Worm (Caenorhabditis elegans): ENCODE results near the gene tbc-2.
A peak's percentile ranks its signal among the peaks of the same experiment; 100 is the strongest.

tbc-2 gene

DNA sequence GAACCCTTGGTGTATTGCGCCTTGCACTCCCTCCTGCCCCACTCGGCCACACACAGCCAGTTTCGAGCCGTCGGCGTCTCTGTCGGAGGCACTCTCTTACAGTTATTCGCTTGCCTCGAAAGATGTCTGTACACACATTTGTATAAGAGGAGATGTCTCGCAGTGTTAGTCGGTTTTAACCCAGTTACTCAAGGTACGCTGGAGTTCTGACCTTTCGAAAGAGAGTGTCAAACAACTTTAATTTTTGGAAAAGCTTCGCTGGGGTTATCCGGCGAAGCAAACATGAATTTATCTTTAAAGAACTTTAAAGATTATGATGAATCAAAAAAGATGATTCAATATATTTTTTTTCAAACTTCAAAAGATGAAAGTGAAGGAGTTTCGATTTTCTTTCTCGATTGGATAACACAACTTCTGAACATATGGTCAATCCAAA is 17.5 kb upstream of the tbc-2 start (continued):
- TF ChIP-seq nhr-25 (tag; optimal IDR thresholded peaks at IDR 0.05) (peak; percentile 99), unc-39 (tag; optimal IDR thresholded peaks at IDR 0.05) (peak; percentile 73), ceh-9 (tag; optimal IDR thresholded peaks at IDR 0.05) (peak; percentile 37)

ce11 chrII:5841866-5842265 is 14.6 kb upstream of the tbc-2 start, which contains the start of gene nep-25:
nep-25 (plus strand) TSS chrII:5842240.
- TF ChIP-seq skn-1 (tag; optimal IDR thresholded peaks at IDR 0.05) (no peak), ceh-16 (tag; optimal IDR thresholded peaks at IDR 0.05) (no peak), lin-15B (tag; optimal IDR thresholded peaks at IDR 0.05) (no peak), fkh-10 (GFP tag; optimal IDR thresholded peaks at IDR 0.05) (no peak), unc-62 (GFP tag; optimal IDR thresholded peaks at IDR 0.05) (no peak), nhr-25 (tag; optimal IDR thresholded peaks at IDR 0.05) (no peak), nhr-12 (tag; optimal IDR thresholded peaks at IDR 0.05) (no peak)

ce11 chrII:5841053-5841547 is 13.9 kb upstream of the tbc-2 start, which contains the start of gene lec-5:
lec-5 (minus strand) TSS chrII:5841103.
- no peak for TF ChIP-seq nhr-25 (tag; optimal IDR thresholded peaks at IDR 0.05)
- peak; percentile 9 for TF ChIP-seq lin-39 (tag; optimal IDR thresholded peaks at IDR 0.05)

ce11 chrII:5839227-5839626 is 12.0 kb upstream of the tbc-2 start, which contains the start of gene ZK1248.19:
ZK1248.19 (minus strand) TSS chrII:5839414.
- TF ChIP-seq fos-1 (tag; optimal IDR thresholded peaks at IDR 0.05) = no peak
- peak; percentile 0 for TF ChIP-seq snpc-4 (tag; optimal IDR thresholded peaks at IDR 0.05)
- TF ChIP-seq nhr-76 (tag; optimal IDR thresholded peaks at IDR 0.05) = no peak
- no peak for TF ChIP-seq ceh-28 (tag; optimal IDR thresholded peaks at IDR 0.05)
- peak; percentile 28 for TF ChIP-seq nfya-1 (tag; optimal IDR thresholded peaks at IDR 0.05; ENCODE audit: insufficient read depth)
- TF ChIP-seq pha-4 (tag; optimal IDR thresholded peaks at IDR 0.05) = peak; percentile 25
- peak; percentile 6 for TF ChIP-seq ama-1 (optimal IDR thresholded peaks at IDR 0.05)
- TF ChIP-seq lin-15B (tag; optimal IDR thresholded peaks at IDR 0.05) = peak; percentile 4
- no peak for TF ChIP-seq nhr-12 (tag; optimal IDR thresholded peaks at IDR 0.05)
- TF ChIP-seq nhr-77 (tag; optimal IDR thresholded peaks at IDR 0.05) = no peak
- no peak for TF ChIP-seq nhr-11 (tag; optimal IDR thresholded peaks at IDR 0.05)
- peak; percentile 88 for TF ChIP-seq R02D3.7 (tag; optimal IDR thresholded peaks at IDR 0.05)
- no peak for TF ChIP-seq nhr-23 (tag; optimal IDR thresholded peaks at IDR 0.05)
- TF ChIP-seq nhr-67 (tag; optimal IDR thresholded peaks at IDR 0.05) = no peak
- TF ChIP-seq lsy-12 (tag; optimal IDR thresholded peaks at IDR 0.05) = no peak
- TF ChIP-seq ceh-82 (tag; optimal IDR thresholded peaks at IDR 0.05) = no peak
- TF ChIP-seq zag-1 (tag; optimal IDR thresholded peaks at IDR 0.05) = no peak
- no peak for TF ChIP-seq ceh-9 (tag; optimal IDR thresholded peaks at IDR 0.05)
- TF ChIP-seq elt-3 (tag; optimal IDR thresholded peaks at IDR 0.05) = no peak
- peak; percentile 42 for TF ChIP-seq hmg-11 (tag; optimal IDR thresholded peaks at IDR 0.05)
- TF ChIP-seq ZK546.5 (tag; optimal IDR thresholded peaks at IDR 0.05) = no peak
- TF ChIP-seq aly-2 (tag; optimal IDR thresholded peaks at IDR 0.05) = no peak

- no peak for TF ChIP-seq elt-3 (tag; optimal IDR thresholded peaks at IDR 0.05)
- TF ChIP-seq lsy-12 (tag; optimal IDR thresholded peaks at IDR 0.05) = no peak
These were observed 11.2 kb upstream of the tbc-2 start, which contains the start of gene ZK1248.15 for ce11 chrII:5838453-5838852. ZK1248.15 (minus strand) TSS chrII:5838553.

- no peak for TF ChIP-seq egl-27 (tag; optimal IDR thresholded peaks at IDR 0.05)
- peak; percentile 72 for TF ChIP-seq pha-4 (tag; optimal IDR thresholded peaks at IDR 0.05)
- no peak for TF ChIP-seq nhr-76 (tag; optimal IDR thresholded peaks at IDR 0.05)
- TF ChIP-seq fkh-10 (GFP tag; optimal IDR thresholded peaks at IDR 0.05) = peak; percentile 22
- peak; percentile 47 for TF ChIP-seq elt-2 (tag; optimal IDR thresholded peaks at IDR 0.05)
- TF ChIP-seq elt-3 (tag; optimal IDR thresholded peaks at IDR 0.05) = no peak
- no peak for TF ChIP-seq egl-5 (tag; optimal IDR thresholded peaks at IDR 0.05)
- no peak for TF ChIP-seq hmg-11 (tag; optimal IDR thresholded peaks at IDR 0.05)
- TF ChIP-seq nhr-11 (tag; optimal IDR thresholded peaks at IDR 0.05) = no peak
- peak; percentile 60 for TF ChIP-seq nfya-1 (tag; optimal IDR thresholded peaks at IDR 0.05; ENCODE audit: insufficient read depth)
- peak; percentile 29 for TF ChIP-seq snpc-4 (tag; optimal IDR thresholded peaks at IDR 0.05)
- TF ChIP-seq lin-15B (tag; optimal IDR thresholded peaks at IDR 0.05) = peak; percentile 52
- no peak for TF ChIP-seq skn-1 (tag; optimal IDR thresholded peaks at IDR 0.05)
- no peak for TF ChIP-seq unc-39 (tag; optimal IDR thresholded peaks at IDR 0.05)
These were observed 9.0 kb upstream of the tbc-2 start, which contains the start of gene fzo-1 for ce11 chrII:5836153-5836719. fzo-1 (minus strand) TSS chrII:5836203.

All from whole organism, L3 larva.